Fruit fly (Drosophila melanogaster) whole organism, embryonic: ENCODE measurements around the gene CG13022.

Experiments
- Ada2b ChIP-seq: fragments of 200-800 bp; sonication (Bioruptor generic); IDR thresholded peaks from 2 replicates; pipeline ENCODE4 v1.3.6; 2022; ENCODE audit warnings: missing biosample characterization, missing genetic modification characterization
- Atf-2 ChIP-seq: fragments of 200-800 bp; sonication (Bioruptor generic); optimal IDR thresholded peaks from 2 replicates; lab custom pipeline; 2016; ENCODE audit warnings: missing biosample characterization, missing genetic modification characterization
- Bgb ChIP-seq: fragments of 200-800 bp; sonication (Bioruptor generic); IDR thresholded peaks from 2 replicates; pipeline ENCODE4 v1.3.6; 2022; ENCODE audit warnings: missing biosample characterization, missing genetic modification characterization; ENCODE audit not compliant: partially characterized antibody
- CG10209 ChIP-seq: fragments of 200-800 bp; sonication (Bioruptor generic); optimal IDR thresholded peaks from 3 replicates; lab custom pipeline; 2017; ENCODE audit warnings: missing biosample characterization, mild to moderate bottlenecking, missing genetic modification characterization, missing genetic modification reagents
- CG10543 ChIP-seq: fragments of 200-800 bp; sonication (Bioruptor generic); optimal IDR thresholded peaks from 3 replicates; lab custom pipeline; 2017; ENCODE audit warnings: missing biosample characterization, mild to moderate bottlenecking, missing genetic modification characterization, moderate library complexity
- CG10959 ChIP-seq: fragments of 200-800 bp; sonication (Bioruptor generic); IDR thresholded peaks from 2 replicates; pipeline ENCODE4 v1.3.6; 2022; ENCODE audit warnings: missing biosample characterization, missing genetic modification characterization
- CG10979 ChIP-seq: fragments of 200-800 bp; sonication (Bioruptor generic); optimal IDR thresholded peaks from 2 replicates; lab custom pipeline; 2018; ENCODE audit warnings: missing biosample characterization, mild to moderate bottlenecking, missing genetic modification characterization, moderate library complexity
- CG14710 ChIP-seq: fragments of 200-800 bp; sonication (Bioruptor generic); optimal IDR thresholded peaks from 3 replicates; lab custom pipeline; 2019; ENCODE audit warnings: missing biosample characterization, mild to moderate bottlenecking, missing genetic modification characterization, moderate library complexity
- CG15269 ChIP-seq: fragments of 200-800 bp; sonication (Bioruptor generic); optimal IDR thresholded peaks from 2 replicates; lab custom pipeline; 2018; ENCODE audit warnings: missing biosample characterization, mild to moderate bottlenecking, missing genetic modification characterization, moderate library complexity
- CG17361 ChIP-seq: fragments of 200-800 bp; sonication (Bioruptor generic); IDR thresholded peaks from 3 replicates; pipeline ENCODE4 v1.3.6; 2022; ENCODE audit warnings: missing biosample characterization, missing genetic modification characterization
- CG17829 ChIP-seq: fragments of 200-800 bp; optimal IDR thresholded peaks from 2 replicates; lab custom pipeline; 2019; ENCODE audit warnings: missing biosample characterization, mild to moderate bottlenecking, missing genetic modification characterization, moderate library complexity
- CG31441 ChIP-seq: fragments of 200-800 bp; sonication (Bioruptor generic); IDR thresholded peaks from 2 replicates; pipeline ENCODE4 v1.3.6; 2022; ENCODE audit warnings: missing biosample characterization, missing genetic modification characterization
- CG3847 ChIP-seq: fragments of 200-800 bp; sonication (Bioruptor generic); IDR thresholded peaks from 2 replicates; pipeline ENCODE4 v1.3.6; 2022; ENCODE audit warnings: missing biosample characterization, missing genetic modification characterization
- CG4328 ChIP-seq: fragments of 200-800 bp; sonication (Bioruptor generic); optimal IDR thresholded peaks from 3 replicates; lab custom pipeline; 2017; ENCODE audit warnings: missing biosample characterization, missing genetic modification reagents, missing genetic modification characterization
- CG5245 ChIP-seq: fragments of 200-800 bp; sonication (Bioruptor generic); optimal IDR thresholded peaks from 3 replicates; lab custom pipeline; 2016; ENCODE audit warnings: missing biosample characterization, missing genetic modification characterization
- CG7271 ChIP-seq: fragments of 200-800 bp; sonication (Bioruptor generic); optimal IDR thresholded peaks from 2 replicates; lab custom pipeline; 2018; ENCODE audit warnings: missing biosample characterization, mild to moderate bottlenecking, missing genetic modification characterization, moderate library complexity
- CG8359 ChIP-seq: fragments of 200-800 bp; sonication (Bioruptor generic); optimal IDR thresholded peaks from 2 replicates; lab custom pipeline; 2017; ENCODE audit warnings: missing biosample characterization, mild to moderate bottlenecking, missing genetic modification characterization, borderline replicate concordance
- CG8388 ChIP-seq: fragments of 200-800 bp; sonication (Bioruptor generic); optimal IDR thresholded peaks from 2 replicates; lab custom pipeline; 2019; ENCODE audit warnings: missing biosample characterization, mild to moderate bottlenecking, missing genetic modification characterization, moderate library complexity
- CG9727 ChIP-seq: fragments of 200-800 bp; sonication (Bioruptor generic); optimal IDR thresholded peaks from 3 replicates; lab custom pipeline; 2017; ENCODE audit warnings: missing biosample characterization, mild to moderate bottlenecking, missing genetic modification characterization
- CG9797 ChIP-seq: fragments of 200-800 bp; sonication (Bioruptor generic); optimal IDR thresholded peaks from 3 replicates; lab custom pipeline; 2018; ENCODE audit warnings: missing biosample characterization, mild to moderate bottlenecking, missing genetic modification characterization
- Doc2 ChIP-seq: fragments of 200-800 bp; sonication (Bioruptor generic); IDR thresholded peaks from 2 replicates; pipeline ENCODE4 v1.3.6; 2022; ENCODE audit warnings: missing biosample characterization, missing genetic modification characterization
- Drgx ChIP-seq: fragments of 200-800 bp; sonication (Bioruptor generic); IDR thresholded peaks from 2 replicates; pipeline ENCODE4 v1.3.6; 2022; ENCODE audit warnings: missing biosample characterization, missing genetic modification characterization
- Med ChIP-seq: fragments of 200-800 bp; sonication (Bioruptor generic); peaks from one replicate; lab custom pipeline; 2016; ENCODE audit warnings: missing biosample characterization, missing genetic modification characterization, mild to moderate bottlenecking, inconsistent platforms, moderate library complexity
- NC2β ChIP-seq: fragments of 200-800 bp; sonication (Bioruptor generic); optimal IDR thresholded peaks from 2 replicates; lab custom pipeline; 2016; ENCODE audit warnings: missing biosample characterization, missing genetic modification characterization
- Sox102F ChIP-seq: fragments of 200-800 bp; sonication (Bioruptor generic); optimal IDR thresholded peaks from 2 replicates; lab custom pipeline; 2018; ENCODE audit warnings: missing biosample characterization, mild to moderate bottlenecking, missing genetic modification characterization, moderate library complexity
- Trl ChIP-seq, 3 experiments: fragments of >200 bp in 2 of 3; fragments of 200-800 bp in 1 of 3; sonication (Bioruptor generic) in 1 of 3; optimal IDR thresholded peaks; 2 replicates in 1 of 3; 3 replicates in 2 of 3; lab custom pipeline; 2016 to 2017; ENCODE audit warnings: missing biosample characterization in 1 of 3, missing genetic modification characterization in 1 of 3
- Xrp1 ChIP-seq: fragments of 200-800 bp; sonication (Bioruptor generic); IDR thresholded peaks from 2 replicates; pipeline ENCODE4 v1.3.6; 2022; ENCODE audit warnings: missing biosample characterization, missing genetic modification characterization
- ara ChIP-seq: fragments of 200-800 bp; sonication (Bioruptor generic); IDR thresholded peaks from 2 replicates; pipeline ENCODE4 v1.3.6; 2022; ENCODE audit warnings: missing biosample characterization, missing genetic modification characterization
- ase ChIP-seq: fragments of 200-800 bp; sonication (Bioruptor generic); IDR thresholded peaks from 3 replicates; pipeline ENCODE4 v1.3.6; 2022; ENCODE audit warnings: missing biosample characterization, missing genetic modification characterization
- bcd ChIP-seq: fragments of 200-800 bp; sonication (Bioruptor generic); optimal IDR thresholded peaks from 2 replicates; lab custom pipeline; 2017; ENCODE audit warnings: missing biosample characterization, mild to moderate bottlenecking, missing genetic modification characterization
- bsh ChIP-seq, 2 experiments: fragments of 200-800 bp; sonication (Bioruptor generic); optimal IDR thresholded peaks; 2 replicates each; lab custom pipeline; 2017 to 2018; ENCODE audit warnings: mild to moderate bottlenecking in 2 of 2, missing biosample characterization in 2 of 2, missing genetic modification characterization in 2 of 2, moderate library complexity in 1 of 2
- croc ChIP-seq: fragments of 200-800 bp; sonication (Bioruptor generic); conservative IDR thresholded peaks from 3 replicates; pipeline ENCODE4 v1.3.6; 2022; ENCODE audit warnings: missing biosample characterization, missing genetic modification characterization
- disco-r ChIP-seq: fragments of 200-800 bp; sonication (Bioruptor generic); optimal IDR thresholded peaks from 2 replicates; lab custom pipeline; 2016; ENCODE audit warnings: missing biosample characterization, missing genetic modification characterization
- gem ChIP-seq: fragments of 200-800 bp; sonication (Bioruptor generic); optimal IDR thresholded peaks from 2 replicates; lab custom pipeline; 2019; ENCODE audit warnings: missing biosample characterization, mild to moderate bottlenecking, missing genetic modification characterization, moderate library complexity
- grau ChIP-seq: fragments of 200-800 bp; optimal IDR thresholded peaks from 3 replicates; lab custom pipeline; 2019; ENCODE audit warnings: missing biosample characterization, mild to moderate bottlenecking, missing genetic modification characterization, moderate library complexity
- hkb ChIP-seq, 2 experiments: fragments of 200-800 bp in 1 of 2; fragments of >200 bp in 1 of 2; sonication (Bioruptor generic) in 1 of 2; IDR thresholded peaks in 1 of 2; optimal IDR thresholded peaks in 1 of 2; 2 replicates each; pipeline versions ENCODE4 v1.3.6 to Lab custom; 2017 to 2022; ENCODE audit warnings: missing biosample characterization in 1 of 2, missing genetic modification characterization in 1 of 2
- phol ChIP-seq: fragments of 200-800 bp; sonication (Bioruptor generic); optimal IDR thresholded peaks from 3 replicates; lab custom pipeline; 2018; ENCODE audit warnings: missing biosample characterization, mild to moderate bottlenecking, missing genetic modification characterization, moderate library complexity
- rib ChIP-seq: fragments of 200-800 bp; sonication (Bioruptor generic); IDR thresholded peaks from 2 replicates; pipeline ENCODE4 v1.3.6; 2022; ENCODE audit warnings: missing biosample characterization, missing genetic modification characterization
- row ChIP-seq: fragments of 200-800 bp; sonication (Bioruptor generic); IDR thresholded peaks from 3 replicates; pipeline ENCODE4 v1.3.6; 2022; ENCODE audit warnings: missing biosample characterization, missing genetic modification characterization
- sd ChIP-seq: fragments of 200-800 bp; sonication (Bioruptor generic); optimal IDR thresholded peaks from 3 replicates; lab custom pipeline; 2018; ENCODE audit warnings: missing biosample characterization, mild to moderate bottlenecking, missing genetic modification characterization, moderate library complexity
- sim ChIP-seq: fragments of 200-800 bp; sonication (Bioruptor generic); IDR thresholded peaks from 2 replicates; pipeline ENCODE4 v1.3.6; 2022; ENCODE audit warnings: missing biosample characterization, missing genetic modification characterization
- so ChIP-seq: fragments of 200-800 bp; sonication (Bioruptor generic); IDR thresholded peaks from 3 replicates; pipeline ENCODE4 v1.3.6; 2022; ENCODE audit warnings: missing biosample characterization, missing genetic modification characterization
- tgo ChIP-seq: fragments of 200-800 bp; sonication (Bioruptor generic); IDR thresholded peaks from 3 replicates; pipeline ENCODE4 v1.3.6; 2022; ENCODE audit warnings: missing biosample characterization, missing genetic modification characterization
- trem ChIP-seq: fragments of 200-800 bp; optimal IDR thresholded peaks from 3 replicates; lab custom pipeline; 2019; ENCODE audit warnings: missing biosample characterization, mild to moderate bottlenecking, missing genetic modification characterization, moderate library complexity
- wor ChIP-seq: fragments of 200-800 bp; sonication (Bioruptor generic); IDR thresholded peaks from 2 replicates; pipeline ENCODE4 v1.3.6; 2022; ENCODE audit warnings: missing biosample characterization, missing genetic modification characterization

CG13022 gene

dm6 chr3L:16917409-16918173 is 21.2 kb downstream of the CG13022 start (continued):
- TF ChIP-seq CG3847: no peak
- no peak for TF ChIP-seq croc (GFP tag; lab: Robert Waterston, UW)
- no peak for TF ChIP-seq so
- peak; percentile 7 for TF ChIP-seq grau
- peak; percentile 59 for TF ChIP-seq Sox102F (GFP tag; lab: Kevin White, UChicago)

dm6 chr3L:16915766-16916476 is 22.8 kb downstream of the CG13022 start:
- TF ChIP-seq sim (GFP tag; lab: Robert Waterston, UW) (no peak), bsh (GFP tag; optimal IDR thresholded peaks at IDR 0.05; lab: Kevin White, UChicago) (peak; percentile 38 to 71), CG14710 (tag; lab: Kevin White, UChicago) (peak; percentile 22), disco-r (no peak), CG10209 (GFP tag; lab: Kevin White, UChicago) (no peak), CG17829 (tag; lab: Kevin White, UChicago) (peak; percentile 20), CG5245 (GFP tag; lab: Kevin White, UChicago) (peak; percentile 2), Xrp1 (GFP tag; lab: Robert Waterston, UW) (peak; percentile 42; the same call in 1 of the 2 replicates), row (peak; percentile 27; the same call in 1 of the 3 replicates), CG7271 (tag; lab: Kevin White, UChicago) (no peak), ase (GFP tag; lab: Robert Waterston, UW) (no peak), Med (GFP tag; lab: Kevin White, UChicago) (peak; percentile 65), CG10959 (GFP tag; lab: Robert Waterston, UW) (no peak), Trl (optimal IDR thresholded peaks at IDR 0.05; lab: Kevin White, UChicago) (peak; percentile 26), Trl (GFP tag; optimal IDR thresholded peaks at IDR 0.05; lab: Kevin White, UChicago) (no peak), CG8388 (GFP tag; lab: Kevin White, UChicago) (peak; percentile 13), hkb (optimal IDR thresholded peaks at IDR 0.05; lab: Kevin White, UChicago) (no peak), hkb (GFP tag; IDR thresholded peaks at IDR 0.05; lab: Robert Waterston, UW) (peak; percentile 54), bcd (GFP tag; lab: Kevin White, UChicago) (peak; percentile 2), rib (GFP tag; lab: Robert Waterston, UW) (no peak), trem (peak; percentile 22), tgo (GFP tag; lab: Robert Waterston, UW) (0 out of 3 replicates have a peak, but pooled peaks have one; percentile 34), Atf-2 (GFP tag; lab: Kevin White, UChicago) (no peak), CG17361 (GFP tag; lab: Robert Waterston, UW) (0 out of 3 replicates have a peak, but pooled peaks have one; percentile 32), CG31441 (GFP tag; lab: Robert Waterston, UW) (peak; percentile 46; the same call in 1 of the 2 replicates), CG4328 (GFP tag; lab: Kevin White, UChicago) (no peak), NC2β (GFP tag; lab: Kevin White, UChicago) (no peak), CG10543 (GFP tag; lab: Kevin White, UChicago) (no peak), Drgx (GFP tag; lab: Robert Waterston, UW) (peak; percentile 89), CG9727 (GFP tag; lab: Kevin White, UChicago) (no peak), Ada2b (GFP tag; lab: Robert Waterston, UW) (peak; percentile 42; the same call in 1 of the 2 replicates), CG9797 (GFP tag; lab: Kevin White, UChicago) (no peak), ara (GFP tag; lab: Robert Waterston, UW) (no peak), grau (peak; percentile 15), wor (no peak), CG8359 (GFP tag; lab: Kevin White, UChicago) (no peak), phol (tag; lab: Kevin White, UChicago) (peak; percentile 35), CG10979 (tag; lab: Kevin White, UChicago) (peak; percentile 63), sd (peak; percentile 70), gem (tag; lab: Kevin White, UChicago) (peak; percentile 34), Doc2 (GFP tag; lab: Robert Waterston, UW) (no peak), CG15269 (tag; lab: Kevin White, UChicago) (peak; percentile 38), Bgb (GFP tag; lab: Robert Waterston, UW) (peak; percentile 25; the same call in 1 of the 2 replicates)
